Worm (Caenorhabditis elegans) whole organism, early embryonic: Measurements from ENCODE around the gene srd-59.

Experiments
- F13C5.2 ChIP-seq: sonication (generic microtip); optimal IDR thresholded peaks from 2 replicates; lab custom pipeline; 2017; ENCODE audit warnings: mild to moderate bottlenecking, missing genetic modification characterization, inconsistent platforms, missing compliant biosample characterization
- aly-1 ChIP-seq: sonication (generic microtip); optimal IDR thresholded peaks from 2 replicates; lab custom pipeline; 2016; ENCODE audit warnings: missing genetic modification characterization, missing compliant biosample characterization
- ama-1 ChIP-seq: fragments of 150-350 bp; optimal IDR thresholded peaks from 2 replicates; lab custom pipeline; 2014
- ceh-13 ChIP-seq: fragments of 200-800 bp; sonication (Bioruptor generic); optimal IDR thresholded peaks from 2 replicates; lab custom pipeline; 2018; ENCODE audit warnings: mild to moderate bottlenecking, missing genetic modification characterization, missing compliant biosample characterization
- ceh-36 ChIP-seq: sonication (generic microtip); optimal IDR thresholded peaks from 2 replicates; lab custom pipeline; 2016; ENCODE audit warnings: missing genetic modification characterization, inconsistent platforms, missing compliant biosample characterization
- ets-7 ChIP-seq: sonication (generic microtip); optimal IDR thresholded peaks from 2 replicates; lab custom pipeline; 2016; ENCODE audit warnings: missing genotype, missing genetic modification characterization, missing compliant biosample characterization
- flt-1 ChIP-seq: fragments of 200-800 bp; sonication (Bioruptor generic); IDR thresholded peaks from 2 replicates; pipeline ENCODE4 v1.3.6; 2022; ENCODE audit warnings: missing genetic modification characterization, missing compliant biosample characterization
- sea-1 ChIP-seq: fragments of 200-800 bp; sonication (Bioruptor generic); conservative IDR thresholded peaks from 2 replicates; pipeline ENCODE4 v1.3.6; 2022; ENCODE audit warnings: missing genetic modification characterization, missing compliant biosample characterization
- tbx-37 ChIP-seq: fragments of 200-800 bp; sonication (Bioruptor generic); conservative IDR thresholded peaks from 2 replicates; pipeline ENCODE4 v1.3.6; 2022; ENCODE audit warnings: missing genetic modification reagents, missing genetic modification characterization, missing compliant biosample characterization

ce11 chrII:7199308-7199707 lies 6.2 kb upstream of the srd-59 start, which contains the start of gene E04F6.6:
- TF ChIP-seq flt-1 (GFP tag; lab: Robert Waterston, UW) (no peak), sea-1 (GFP tag; lab: Robert Waterston, UW) (no peak), tbx-37 (GFP tag; lab: Robert Waterston, UW) (no peak), F13C5.2 (tag; lab: Kevin White, UChicago) (no peak), aly-1 (no peak), ama-1 (lab: Kevin White, UChicago) (no peak), ceh-13 (GFP tag; lab: Kevin White, UChicago) (no peak), ets-7 (tag; lab: Kevin White, UChicago) (no peak), ceh-36 (tag; lab: Kevin White, UChicago) (no peak)
